Worm (Caenorhabditis elegans) whole organism, L1 larva: ENCODE measurements around the gene clec-130.

ENCODE experiments used
- C04F5.9 ChIP-seq: sonication (generic microtip); optimal IDR thresholded peaks from 2 replicates; lab custom pipeline; 2016; ENCODE audit warnings: missing genetic modification characterization, missing compliant biosample characterization
- Y116A8C.19 ChIP-seq: sonication (generic microtip); optimal IDR thresholded peaks from 2 replicates; lab custom pipeline; 2016; ENCODE audit warnings: missing compliant biosample characterization, missing genetic modification characterization, borderline replicate concordance
- aha-1 ChIP-seq: fragments of 150-350 bp; optimal IDR thresholded peaks from 2 replicates; lab custom pipeline; 2014; ENCODE audit warnings: missing biosample characterization, missing genetic modification characterization
- alr-1 ChIP-seq: fragments of 200-800 bp; sonication (Bioruptor generic); optimal IDR thresholded peaks from 2 replicates; lab custom pipeline; 2018; ENCODE audit warnings: borderline replicate concordance, mild to moderate bottlenecking, missing genetic modification characterization, missing compliant biosample characterization
- aly-2 ChIP-seq: fragments of 150-350 bp; optimal IDR thresholded peaks from 2 replicates; lab custom pipeline; 2014; ENCODE audit warnings: missing biosample characterization, missing genetic modification characterization
- ceh-63 ChIP-seq: fragments of 200-800 bp; sonication (Bioruptor generic); optimal IDR thresholded peaks from 2 replicates; lab custom pipeline; 2018; ENCODE audit warnings: mild to moderate bottlenecking, missing genetic modification characterization, missing compliant biosample characterization
- ceh-8 ChIP-seq: fragments of 200-800 bp; sonication (Bioruptor generic); optimal IDR thresholded peaks from 2 replicates; lab custom pipeline; 2018; ENCODE audit warnings: mild to moderate bottlenecking, missing genetic modification characterization, moderate library complexity, missing compliant biosample characterization
- ceh-82 ChIP-seq, 3 experiments: fragments of 150-350 bp in 1 of 3; sonication (generic microtip) in 2 of 3; optimal IDR thresholded peaks; 2 replicates each; lab custom pipeline; 2014 to 2017; ENCODE audit warnings: missing biosample characterization in 3 of 3, missing genetic modification characterization in 3 of 3
- ceh-88 ChIP-seq: fragments of 200-800 bp; sonication (Bioruptor generic); IDR thresholded peaks from 2 replicates; pipeline ENCODE4 v1.3.6; 2022; ENCODE audit warnings: missing genetic modification characterization, missing compliant biosample characterization
- dpl-1 ChIP-seq, 3 experiments: fragments of 150-350 bp in 2 of 3; sonication (generic microtip) in 1 of 3; optimal IDR thresholded peaks; 2 replicates each; lab custom pipeline; 2014 to 2017; ENCODE audit warnings: missing biosample characterization in 3 of 3, missing genetic modification characterization in 3 of 3, missing genetic modification reagents in 3 of 3
- efl-1 ChIP-seq, 4 experiments: fragments of 150-350 bp; optimal IDR thresholded peaks in 3 of 4; peaks in 1 of 4; 1 replicate in 1 of 4; 2 replicates in 3 of 4; lab custom pipeline; 2014; ENCODE audit warnings: missing biosample characterization in 2 of 4, missing genetic modification characterization in 2 of 4, missing genetic modification reagents in 2 of 4
- elt-2 ChIP-seq: sonication (generic microtip); optimal IDR thresholded peaks from 2 replicates; lab custom pipeline; 2016; ENCODE audit warnings: missing genetic modification characterization, mild to moderate bottlenecking, inconsistent platforms, missing compliant biosample characterization, missing genetic modification reagents
- elt-3 ChIP-seq, 6 experiments: fragments of 150-350 bp in 1 of 6; sonication (generic microtip); optimal IDR thresholded peaks; 2 replicates each; lab custom pipeline; 2017 to 2018; ENCODE audit warnings: missing biosample characterization in 6 of 6, missing genetic modification characterization in 6 of 6, inconsistent platforms in 1 of 6
- fkh-8 ChIP-seq: sonication (generic microtip); optimal IDR thresholded peaks from 2 replicates; lab custom pipeline; 2016; ENCODE audit warnings: mild to moderate bottlenecking, missing genetic modification characterization, missing compliant biosample characterization
- hlh-17 ChIP-seq: fragments of 200-800 bp; sonication (Bioruptor generic); optimal IDR thresholded peaks from 2 replicates; lab custom pipeline; 2018; ENCODE audit warnings: missing genetic modification characterization, mild to moderate bottlenecking, missing compliant biosample characterization, moderate library complexity, borderline replicate concordance
- hlh-4 ChIP-seq: sonication (generic microtip); optimal IDR thresholded peaks from 2 replicates; lab custom pipeline; 2016; ENCODE audit warnings: mild to moderate bottlenecking, missing genetic modification characterization, missing compliant biosample characterization
- hpl-2 ChIP-seq: fragments of 150-350 bp; optimal IDR thresholded peaks from 2 replicates; lab custom pipeline; 2014; ENCODE audit warnings: missing biosample characterization, missing genetic modification reagents, missing genetic modification characterization
- lin-35 ChIP-seq, 2 experiments: fragments of 150-350 bp; optimal IDR thresholded peaks; 2 replicates each; lab custom pipeline; 2014; ENCODE audit warnings: missing biosample characterization in 2 of 2, missing genetic modification characterization in 2 of 2, missing genetic modification reagents in 2 of 2
- lsy-2 ChIP-seq, 2 experiments: fragments of 150-350 bp; optimal IDR thresholded peaks; 2 replicates each; lab custom pipeline; 2014; ENCODE audit warnings: missing biosample characterization in 2 of 2, missing genetic modification characterization in 2 of 2
- mdl-1 ChIP-seq, 2 experiments: fragments of 150-350 bp; optimal IDR thresholded peaks; 2 replicates each; lab custom pipeline; 2014 to 2017; ENCODE audit warnings: missing biosample characterization in 2 of 2, missing genetic modification characterization in 2 of 2, inconsistent platforms in 1 of 2
- nhr-11 ChIP-seq: fragments of 150-350 bp; optimal IDR thresholded peaks from 2 replicates; lab custom pipeline; 2014; ENCODE audit warnings: missing biosample characterization, missing genetic modification characterization
- nhr-19 ChIP-seq: fragments of 200-800 bp; sonication (Bioruptor generic); conservative IDR thresholded peaks from 2 replicates; pipeline ENCODE4 v1.3.6; 2022; ENCODE audit warnings: missing genetic modification characterization, missing compliant biosample characterization
- nhr-20 ChIP-seq: sonication (generic microtip); optimal IDR thresholded peaks from 2 replicates; lab custom pipeline; 2016; ENCODE audit warnings: mild to moderate bottlenecking, missing genetic modification characterization, missing compliant biosample characterization
- nhr-237 ChIP-seq: fragments of 150-350 bp; optimal IDR thresholded peaks from 2 replicates; lab custom pipeline; 2014; ENCODE audit warnings: missing biosample characterization, missing genetic modification characterization
- nhr-85 ChIP-seq: sonication (generic microtip); peaks from one replicate; lab custom pipeline; 2016; ENCODE audit warnings: missing genetic modification characterization, inconsistent platforms, missing compliant biosample characterization
- nhr-90 ChIP-seq: sonication (generic microtip); optimal IDR thresholded peaks from 2 replicates; lab custom pipeline; 2016; ENCODE audit warnings: mild to moderate bottlenecking, missing genetic modification characterization, missing compliant biosample characterization; ENCODE audit not compliant: poor library complexity
- pag-3 ChIP-seq: sonication (generic microtip); optimal IDR thresholded peaks from 2 replicates; lab custom pipeline; 2017; ENCODE audit warnings: missing genetic modification characterization, mild to moderate bottlenecking, missing compliant biosample characterization, antibody characterized with exemption, borderline replicate concordance; ENCODE audit not compliant: insufficient read depth
- rnt-1 ChIP-seq: sonication (generic microtip); optimal IDR thresholded peaks from 2 replicates; lab custom pipeline; 2016; ENCODE audit warnings: mild to moderate bottlenecking, missing genetic modification characterization, moderate library complexity, missing compliant biosample characterization
- swsn-7 ChIP-seq: sonication (generic microtip); optimal IDR thresholded peaks from 2 replicates; lab custom pipeline; 2016; ENCODE audit warnings: missing genetic modification characterization, missing compliant biosample characterization
- vab-15 ChIP-seq: sonication (generic microtip); optimal IDR thresholded peaks from 2 replicates; lab custom pipeline; 2017; ENCODE audit warnings: missing genotype, mild to moderate bottlenecking, missing genetic modification characterization, missing compliant biosample characterization
- zip-4 ChIP-seq: fragments of 200-800 bp; sonication (Bioruptor generic); optimal IDR thresholded peaks from 2 replicates; lab custom pipeline; 2018; ENCODE audit warnings: mild to moderate bottlenecking, missing genetic modification characterization, moderate library complexity, missing compliant biosample characterization
- ztf-11 ChIP-seq, 2 experiments: sonication (generic microtip); optimal IDR thresholded peaks; 2 replicates each; lab custom pipeline; 2016 to 2017; ENCODE audit warnings: missing genetic modification characterization in 2 of 2, missing biosample characterization in 1 of 2, missing compliant biosample characterization in 1 of 2

Gene clec-130

DNA sequence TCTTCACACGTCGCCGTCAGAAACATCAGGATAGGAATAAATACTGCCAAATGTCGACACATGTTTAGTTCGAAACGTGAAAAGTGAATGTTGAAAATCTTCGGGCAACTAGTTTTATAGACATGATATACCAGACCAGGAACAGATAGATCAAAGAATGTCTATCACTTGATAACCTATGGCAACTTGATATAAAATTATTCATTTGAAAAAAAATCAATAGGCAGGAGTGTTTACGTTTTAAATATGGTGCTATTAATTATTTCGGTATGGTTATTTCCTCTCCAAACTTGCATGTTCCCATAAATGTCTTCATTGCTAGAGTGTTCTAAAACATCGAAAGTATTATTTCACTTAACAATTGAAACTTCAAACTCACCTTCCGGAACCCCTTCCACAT is 11.8 kb upstream of the clec-130 start, which contains the start of gene W10G11.2:
TSS of gene W10G11.2 (minus strand) at position 101 of the 400 bp plus-strand sequence.
- no peak for TF ChIP-seq Y116A8C.19 (tag; lab: Kevin White, UChicago)
- TF ChIP-seq aha-1 (tag; lab: Kevin White, UChicago): no peak
- TF ChIP-seq zip-4: no peak
- TF ChIP-seq hlh-17 (GFP tag; lab: Kevin White, UChicago): no peak
- TF ChIP-seq lsy-2 (tag; optimal IDR thresholded peaks at IDR 0.05; lab: Kevin White, UChicago): no peak
- TF ChIP-seq hlh-4: no peak

DNA sequence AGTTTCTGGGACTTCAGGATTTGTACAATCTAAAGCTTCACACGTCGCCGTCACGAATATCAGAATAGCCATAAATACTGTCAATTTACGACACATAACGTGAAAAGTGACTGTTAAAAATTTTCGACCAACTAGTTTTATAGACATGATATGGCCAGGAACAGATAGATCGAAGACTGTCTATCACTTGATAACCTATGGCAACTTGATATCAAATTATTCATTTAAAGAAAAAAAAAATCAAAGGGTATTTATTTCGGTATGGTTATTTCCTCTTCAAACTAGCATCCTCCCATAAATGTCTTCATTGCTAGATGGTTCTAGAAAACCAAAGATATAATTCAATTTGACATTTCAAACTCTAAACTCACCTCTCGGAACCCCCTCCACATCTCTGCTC is 10.9 kb upstream of the clec-130 start, which contains the start of gene W10G11.3:
TSS of gene W10G11.3 (minus strand) at position 101 of the 400 bp plus-strand sequence.
- TF ChIP-seq hpl-2 (GFP tag; lab: Kevin White, UChicago) (no peak), zip-4 (no peak), rnt-1 (no peak), fkh-8 (no peak), aly-2 (no peak), nhr-11 (no peak), mdl-1 (tag; optimal IDR thresholded peaks at IDR 0.05; lab: Kevin White, UChicago) (no peak), vab-15 (tag; lab: Kevin White, UChicago) (no peak), C04F5.9 (no peak), alr-1 (tag; lab: Kevin White, UChicago) (no peak), ztf-11 (tag; optimal IDR thresholded peaks at IDR 0.05; lab: Kevin White, UChicago) (no peak), ceh-88 (GFP tag; lab: Robert Waterston, UW) (no peak), ceh-8 (GFP tag; lab: Kevin White, UChicago) (no peak), ceh-63 (GFP tag; lab: Kevin White, UChicago) (no peak), elt-3 (tag; optimal IDR thresholded peaks at IDR 0.05; lab: Kevin White, UChicago) (no peak)

DNA sequence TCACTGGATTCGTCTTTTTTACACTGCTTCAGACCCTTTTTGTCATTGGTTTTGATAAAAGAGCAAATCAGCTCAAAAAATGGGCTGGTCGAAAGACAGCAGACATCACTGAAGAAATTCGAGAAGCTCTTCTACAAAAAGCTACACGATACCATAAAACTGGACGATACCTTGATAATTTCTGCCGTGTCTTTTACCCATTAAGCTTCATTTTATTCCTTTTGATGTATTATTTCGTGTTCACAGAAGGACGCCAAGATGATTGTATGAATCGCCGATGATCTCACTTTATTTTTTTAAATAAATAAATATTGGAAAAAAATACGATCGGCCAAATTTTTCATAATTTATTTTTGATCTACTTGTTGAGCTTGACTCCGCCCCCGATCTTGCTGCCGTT is 6.3 kb upstream of the clec-130 start:
- TF ChIP-seq pag-3 (no peak), nhr-237 (tag; lab: Kevin White, UChicago) (no peak), rnt-1 (no peak)
- TF ChIP-seq, all 84 proteins: peak for 0

DNA sequence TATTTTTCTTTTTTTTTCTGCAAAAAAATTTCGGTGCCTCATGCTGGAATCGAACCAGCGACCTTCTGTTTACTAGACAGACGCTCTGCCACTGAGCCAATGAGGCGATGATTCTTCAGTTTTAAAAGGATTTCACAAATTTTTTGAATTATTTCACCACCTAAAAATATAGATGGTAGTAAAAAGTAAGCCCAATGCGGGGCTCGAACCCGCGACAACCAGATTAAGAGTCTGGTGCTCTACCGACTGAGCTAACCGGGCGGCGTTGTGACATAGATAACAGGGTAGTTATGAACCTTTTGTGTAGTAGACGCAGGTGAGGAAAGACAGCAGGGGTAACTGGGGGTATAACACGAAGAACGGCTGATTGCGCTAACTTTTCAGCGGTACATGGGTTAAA is 5.8 kb upstream of the clec-130 start:
- TF ChIP-seq nhr-85 (tag; lab: Kevin White, UChicago) (peak; percentile 70), lin-35 (GFP tag; optimal IDR thresholded peaks at IDR 0.05; lab: Kevin White, UChicago) (peak in 1 of 2 experiments; percentile 24), fkh-8 (peak; percentile 17), nhr-20 (tag; lab: Kevin White, UChicago) (peak; percentile 45), dpl-1 (GFP tag; optimal IDR thresholded peaks at IDR 0.05; lab: Kevin White, UChicago) (peak in 1 of 3 experiments; percentile 12), rnt-1 (peak; percentile 50), efl-1 (optimal IDR thresholded peaks at IDR 0.05; lab: Kevin White, UChicago) (peak; percentile 14 to 29), efl-1 (GFP tag; optimal IDR thresholded peaks at IDR 0.05 in 1 of 2; lab: Kevin White, UChicago) (peak in 1 of 2 experiments; percentile 91), nhr-90 (tag; lab: Kevin White, UChicago) (peak; percentile 58), ceh-82 (tag; optimal IDR thresholded peaks at IDR 0.05; lab: Kevin White, UChicago) (peak in 1 of 3 experiments; percentile 21), elt-2 (tag; lab: Kevin White, UChicago) (peak; percentile 34), swsn-7 (tag; lab: Kevin White, UChicago) (peak; percentile 11), nhr-19 (GFP tag; lab: Robert Waterston, UW) (peak; percentile 37)

DNA sequence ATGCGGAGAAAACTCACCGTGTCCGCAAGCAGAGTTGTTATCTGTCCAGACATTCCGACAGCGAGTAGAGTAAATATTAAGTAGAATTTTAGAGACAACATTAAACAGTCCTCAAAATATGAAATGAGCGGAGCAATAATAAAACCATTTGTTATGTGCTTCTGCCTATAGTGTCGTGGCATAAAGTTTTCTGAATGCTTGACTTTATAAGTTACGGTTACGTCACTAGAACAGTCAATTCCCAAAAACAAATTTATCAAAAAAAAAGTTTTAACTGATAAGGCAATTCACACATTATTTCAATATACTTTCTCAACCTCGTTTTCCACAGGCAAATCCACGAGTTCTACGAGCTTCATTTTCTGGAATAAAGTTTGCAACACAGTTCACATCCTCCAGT is 4.2 kb upstream of the clec-130 start, which contains the start of gene clec-127:
TSS of gene clec-127 (minus strand) at position 101 of the 400 bp plus-strand sequence.
- TF ChIP-seq efl-1 (optimal IDR thresholded peaks at IDR 0.05; lab: Kevin White, UChicago): no peak
- TF ChIP-seq efl-1 (GFP tag; optimal IDR thresholded peaks at IDR 0.05 in 1 of 2; lab: Kevin White, UChicago): no peak
- TF ChIP-seq nhr-85 (tag; lab: Kevin White, UChicago): no peak
